In genomic region chrII:2452492-2452891, ce11 we compare ENCODE assay signal across 4 worm cellular contexts.
TF ChIP-seq lines count a peak whose summit lies in the region.

No protein-coding gene starts in this region.

TF ChIP-seq in whole organism, L2 larva, 48 proteins besides CTCF, POLR2A, EP300 and RAD21:
- TF ChIP-seq unc-39 (tag; optimal IDR thresholded peaks at IDR 0.05; lab: Kevin White, UChicago): no peak
- peak; percentile 36 for TF ChIP-seq F13H6.1 (tag; optimal IDR thresholded peaks at IDR 0.05; lab: Kevin White, UChicago)
- TF ChIP-seq fos-1 (tag; optimal IDR thresholded peaks at IDR 0.05; lab: Kevin White, UChicago): peak; percentile 35
- peak; percentile 47 for TF ChIP-seq ama-1 (optimal IDR thresholded peaks at IDR 0.05; lab: Kevin White, UChicago)
- no peak for TF ChIP-seq C34F6.9 (tag; optimal IDR thresholded peaks at IDR 0.05; lab: Kevin White, UChicago)
- TF ChIP-seq lin-13 (GFP tag; optimal IDR thresholded peaks at IDR 0.05; lab: Kevin White, UChicago): no peak
- peak; percentile 22 for TF ChIP-seq nhr-129 (tag; optimal IDR thresholded peaks at IDR 0.05; lab: Kevin White, UChicago)

TF ChIP-seq in whole organism, L4 larva, 104 proteins besides CTCF, POLR2A, EP300 and RAD21 (continues in another document):
- peak; percentile 21; the same call in 1 of the 2 replicates for TF ChIP-seq dmd-6 (GFP tag; IDR thresholded peaks at IDR 0.05; lab: Robert Waterston, UW)
- no peak for TF ChIP-seq unc-130 (GFP tag; optimal IDR thresholded peaks at IDR 0.05; lab: Kevin White, UChicago)
- no peak for TF ChIP-seq ceh-62 (tag; optimal IDR thresholded peaks at IDR 0.05; lab: Kevin White, UChicago)
- TF ChIP-seq dve-1 (tag; optimal IDR thresholded peaks at IDR 0.05; lab: Kevin White, UChicago; ENCODE audit: insufficient read depth): peak; percentile 32
- TF ChIP-seq ztf-7 (tag; optimal IDR thresholded peaks at IDR 0.05; lab: Kevin White, UChicago): no peak
- TF ChIP-seq zag-1 (tag; optimal IDR thresholded peaks at IDR 0.05; lab: Kevin White, UChicago): no peak
- TF ChIP-seq Y105C5A.15 (GFP tag; IDR thresholded peaks at IDR 0.05; lab: Robert Waterston, UW): no peak
- peak; percentile 31 for TF ChIP-seq mxl-3 (GFP tag; optimal IDR thresholded peaks at IDR 0.05; lab: Kevin White, UChicago)
- TF ChIP-seq cey-2 (tag; optimal IDR thresholded peaks at IDR 0.05; lab: Kevin White, UChicago; ENCODE audit: borderline replicate concordance, insufficient read depth): no peak
- no peak for TF ChIP-seq dpl-1 (GFP tag; optimal IDR thresholded peaks at IDR 0.05; lab: Kevin White, UChicago)
- 0 out of 2 replicates have a peak, but pooled peaks have one; percentile 49 for TF ChIP-seq Y75B8A.6 (GFP tag; IDR thresholded peaks at IDR 0.05; lab: Robert Waterston, UW)
- TF ChIP-seq F26F4.8 (GFP tag; conservative IDR thresholded peaks at IDR 0.05; lab: Robert Waterston, UW): no peak
- no peak for TF ChIP-seq nhr-111 (GFP tag; optimal IDR thresholded peaks at IDR 0.05; lab: Kevin White, UChicago)
- TF ChIP-seq daf-16 (GFP tag; optimal IDR thresholded peaks at IDR 0.05; lab: Kevin White, UChicago): no peak
- TF ChIP-seq daf-16 (tag; optimal IDR thresholded peaks at IDR 0.05; lab: Kevin White, UChicago): peak; percentile 26
- no peak for TF ChIP-seq nhr-102 (tag; optimal IDR thresholded peaks at IDR 0.05; lab: Kevin White, UChicago)
- TF ChIP-seq duxl-1 (tag; optimal IDR thresholded peaks at IDR 0.05; lab: Kevin White, UChicago; ENCODE audit: poor library complexity): no peak
- no peak for TF ChIP-seq mdt-29 (GFP tag; IDR thresholded peaks at IDR 0.05; lab: Robert Waterston, UW)
- TF ChIP-seq nhr-10 (tag; optimal IDR thresholded peaks at IDR 0.05; lab: Kevin White, UChicago): no peak
- TF ChIP-seq rbr-2 (tag; optimal IDR thresholded peaks at IDR 0.05; lab: Kevin White, UChicago): no peak
- TF ChIP-seq ama-1 (optimal IDR thresholded peaks at IDR 0.05; lab: Kevin White, UChicago): peak; percentile 27
- TF ChIP-seq mep-1 (tag; optimal IDR thresholded peaks at IDR 0.05; lab: Kevin White, UChicago): peak; percentile 32
- TF ChIP-seq zip-11 (GFP tag; IDR thresholded peaks at IDR 0.05; lab: Robert Waterston, UW): no peak
- no peak for TF ChIP-seq daf-8 (GFP tag; IDR thresholded peaks at IDR 0.05; lab: Robert Waterston, UW)
- TF ChIP-seq unc-39 (tag; optimal IDR thresholded peaks at IDR 0.05; lab: Kevin White, UChicago): no peak
- no peak for TF ChIP-seq fkh-10 (GFP tag; optimal IDR thresholded peaks at IDR 0.05; lab: Kevin White, UChicago)
- TF ChIP-seq unc-62 (GFP tag; optimal IDR thresholded peaks at IDR 0.05 in 1 of 2; lab: Kevin White, UChicago): no peak
- TF ChIP-seq unc-62 (tag; optimal IDR thresholded peaks at IDR 0.05; lab: Kevin White, UChicago): no peak
- TF ChIP-seq pqm-1 (tag; optimal IDR thresholded peaks at IDR 0.05; lab: Kevin White, UChicago): peak; percentile 32

TF ChIP-seq in whole organism, late embryonic, 69 proteins besides CTCF, POLR2A, EP300 and RAD21:
- TF ChIP-seq ama-1 (optimal IDR thresholded peaks at IDR 0.05; lab: Kevin White, UChicago) (peak; percentile 78), lim-6 (tag; optimal IDR thresholded peaks at IDR 0.05; lab: Kevin White, UChicago) (no peak), ztf-16 (tag; optimal IDR thresholded peaks at IDR 0.05; lab: Kevin White, UChicago) (no peak), nfya-1 (tag; optimal IDR thresholded peaks at IDR 0.05; lab: Kevin White, UChicago) (peak; percentile 13), pha-2 (tag; optimal IDR thresholded peaks at IDR 0.05; lab: Kevin White, UChicago) (peak; percentile 23)

TF ChIP-seq in whole organism, mixed stage, embryonic, 35 proteins besides CTCF, POLR2A, EP300 and RAD21:
- TF ChIP-seq sptf-1 (tag; optimal IDR thresholded peaks at IDR 0.05; lab: Kevin White, UChicago) (no peak), ceh-83 (GFP tag; optimal IDR thresholded peaks at IDR 0.05; lab: Kevin White, UChicago) (peak; percentile 23), pha-4 (tag; optimal IDR thresholded peaks at IDR 0.05; lab: Kevin White, UChicago) (peak; percentile 27), unc-39 (tag; optimal IDR thresholded peaks at IDR 0.05; lab: Kevin White, UChicago) (no peak)
